Fruit fly (Drosophila melanogaster): ENCODE measurements around the gene ProtA.
A peak's percentile ranks its signal among the peaks of the same experiment; 100 is the strongest.

ProtA gene

DNA sequence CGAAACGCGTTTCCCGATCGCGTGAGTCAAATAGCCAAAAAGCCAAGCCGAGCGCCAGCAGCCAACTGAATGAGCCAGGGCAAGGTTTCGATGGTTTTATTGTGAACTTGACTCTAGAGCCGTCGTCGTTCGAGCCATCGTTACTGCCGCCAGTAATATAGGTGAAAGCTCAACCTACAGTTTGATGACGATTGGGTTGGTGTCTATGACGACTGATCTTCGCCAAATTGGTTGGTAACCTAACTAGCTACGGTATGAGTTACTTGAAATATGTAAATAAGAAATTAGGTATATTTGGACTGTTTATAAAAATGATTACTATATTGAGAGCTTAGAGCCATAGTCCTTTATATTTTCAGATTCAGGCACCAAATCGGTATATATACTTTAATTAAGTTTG, 29.8 kb downstream of the ProtA start, which contains the start of gene CG15279 (continued):
- TF ChIP-seq CG42726 (GFP tag; IDR thresholded peaks at IDR 0.05; ENCODE audit: partially characterized antibody) = peak; percentile 11; the same call in 1 of the 2 replicates

DNA sequence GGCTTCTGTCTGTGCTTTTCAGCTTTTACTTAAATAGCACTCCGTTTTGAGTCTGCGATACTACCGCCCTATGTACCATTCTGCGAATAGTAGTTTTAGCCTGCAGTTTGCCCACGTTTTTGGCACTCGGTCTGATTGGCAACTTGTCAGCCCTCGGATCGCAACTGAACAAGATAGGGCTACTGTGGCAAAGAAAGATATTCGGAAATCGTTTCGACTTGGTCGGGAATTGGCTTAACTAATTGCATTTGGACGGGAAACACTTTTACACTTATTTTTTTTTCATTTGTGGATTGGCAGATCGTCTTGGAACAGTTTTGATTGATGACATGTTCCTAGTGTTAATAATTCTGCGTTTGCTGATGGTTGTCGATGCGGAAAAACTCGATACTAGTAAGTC, 39.4 kb downstream of the ProtA start, which contains the start of gene CG42682:
CG42682 (plus strand) TSS at position 301 of the 400 bp plus-strand sequence.
- TF ChIP-seq HLH54F (GFP tag; optimal IDR thresholded peaks at IDR 0.05) (no peak), CG10462 (GFP tag; optimal IDR thresholded peaks at IDR 0.05) (no peak), CG17385 (GFP tag; optimal IDR thresholded peaks at IDR 0.05) (no peak), ap (GFP tag; IDR thresholded peaks at IDR 0.05) (no peak), CG34422 (GFP tag; IDR thresholded peaks at IDR 0.05) (no peak), BEAF-32 (GFP tag; optimal IDR thresholded peaks at IDR 0.05) (no peak), eve (GFP tag; optimal IDR thresholded peaks at IDR 0.05) (no peak), Hand (GFP tag; optimal IDR thresholded peaks at IDR 0.05) (no peak), CG5953 (GFP tag; IDR thresholded peaks at IDR 0.05) (no peak), Taf1 (GFP tag; IDR thresholded peaks at IDR 0.05) (no peak), CG11247 (GFP tag; IDR thresholded peaks at IDR 0.05) (no peak), CG9797 (GFP tag; optimal IDR thresholded peaks at IDR 0.05) (no peak), CG8281 (tag; optimal IDR thresholded peaks at IDR 0.05) (no peak), Ada2b (GFP tag; IDR thresholded peaks at IDR 0.05) (no peak), CG9215 (GFP tag; IDR thresholded peaks at IDR 0.05) (no peak), Dip2 (GFP tag; IDR thresholded peaks at IDR 0.05) (no peak), CG11723 (GFP tag; optimal IDR thresholded peaks at IDR 0.05) (no peak), corto (GFP tag; optimal IDR thresholded peaks at IDR 0.05) (no peak), chinmo (GFP tag; IDR thresholded peaks at IDR 0.05; ENCODE audit: partially characterized antibody) (no peak), Kr (GFP tag; optimal IDR thresholded peaks at IDR 0.05) (no peak)
